Worm (Caenorhabditis elegans): ENCODE results near the gene K01D12.8.
A peak's percentile ranks its signal among the peaks of the same experiment; 100 is the strongest.

The K01D12.8 gene

DNA sequence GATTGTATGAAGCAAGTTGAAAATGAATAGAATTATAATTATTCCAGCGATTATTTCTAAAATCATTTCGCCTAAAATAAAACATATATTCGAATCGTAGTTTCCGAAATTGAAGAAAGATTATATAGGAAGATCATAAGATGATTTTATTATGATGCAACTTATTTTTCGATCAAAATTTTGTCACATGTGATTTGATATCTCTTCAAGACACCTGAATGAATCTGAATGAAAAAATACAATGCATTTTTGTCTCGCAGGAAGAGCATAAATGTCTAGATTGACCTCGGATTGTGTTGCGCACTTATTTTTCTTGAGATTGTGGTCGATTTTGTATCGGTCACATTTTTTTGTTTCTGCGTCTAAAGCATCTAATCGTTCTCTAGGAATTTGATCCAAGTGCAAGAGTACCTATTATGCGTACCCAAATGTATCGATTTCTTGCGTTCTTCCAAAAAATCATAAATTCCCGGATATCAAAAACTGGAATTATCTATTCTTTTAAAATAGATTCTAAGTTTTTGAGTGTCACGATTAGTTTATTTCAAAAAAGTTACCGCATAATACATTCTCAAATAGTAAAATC is 8.1 kb downstream of the K01D12.8 start, which contains the start of gene hrg-2:
Gene hrg-2 (minus strand): TSS at position 98 of the 586 bp plus-strand sequence.
- TF ChIP-seq hlh-26 (GFP tag; conservative IDR thresholded peaks at IDR 0.05) (no peak), lag-1 (GFP tag; IDR thresholded peaks at IDR 0.05) (no peak), ama-1 (optimal IDR thresholded peaks at IDR 0.05) (no peak), ama-1 (GFP tag; optimal IDR thresholded peaks at IDR 0.05) (no peak), F10E7.11 (tag; optimal IDR thresholded peaks at IDR 0.05) (no peak), die-1 (tag; optimal IDR thresholded peaks at IDR 0.05) (no peak), madf-10 (tag; optimal IDR thresholded peaks at IDR 0.05) (no peak), hsf-1 (GFP tag; IDR thresholded peaks at IDR 0.05) (no peak), tlf-1 (GFP tag; optimal IDR thresholded peaks at IDR 0.05) (no peak), C17E4.6 (GFP tag; IDR thresholded peaks at IDR 0.05) (no peak), ztf-28 (GFP tag; IDR thresholded peaks at IDR 0.05) (no peak), snpc-1.3 (tag; optimal IDR thresholded peaks at IDR 0.05; ENCODE audit: insufficient read depth) (no peak), lin-26 (GFP tag; IDR thresholded peaks at IDR 0.05) (no peak), ets-4 (GFP tag; optimal IDR thresholded peaks at IDR 0.05) (no peak), hlh-12 (tag; optimal IDR thresholded peaks at IDR 0.05) (no peak)

- no peak for TF ChIP-seq Y53F4B.3 (GFP tag; IDR thresholded peaks at IDR 0.05)
- no peak for TF ChIP-seq snpc-1.3 (tag; optimal IDR thresholded peaks at IDR 0.05; ENCODE audit: insufficient read depth)
- no peak for TF ChIP-seq F22D6.2 (tag; optimal IDR thresholded peaks at IDR 0.05)
- TF ChIP-seq K12H6.12 (tag; optimal IDR thresholded peaks at IDR 0.05): no peak
- no peak for TF ChIP-seq lin-35 (GFP tag; optimal IDR thresholded peaks at IDR 0.05)
- no peak for TF ChIP-seq efl-1 (GFP tag; optimal IDR thresholded peaks at IDR 0.05)
Measured at ce11 chrV:12411909-12412308, 9.5 kb downstream of the K01D12.8 start, which contains the start of gene cdr-7. Gene cdr-7 (minus strand): TSS chrV:12412113.

DNA sequence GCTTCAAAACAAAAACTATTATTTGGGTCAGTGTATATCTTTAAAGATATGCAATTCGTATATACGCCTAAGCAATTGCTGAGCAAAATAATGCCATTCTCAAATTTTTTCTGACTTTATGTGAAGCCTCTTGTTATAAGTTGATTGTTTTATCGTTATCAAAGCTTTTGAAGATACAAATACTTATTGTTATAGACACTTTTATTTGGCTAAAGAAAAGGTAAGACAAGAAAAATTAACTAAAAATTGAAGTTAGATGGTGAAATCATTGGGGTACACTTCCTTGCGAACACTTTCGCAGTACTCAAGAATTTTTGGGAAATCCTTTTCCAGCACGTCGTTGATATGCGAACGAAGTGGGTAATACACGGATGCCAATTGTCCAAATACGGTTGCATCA is 9.9 kb downstream of the K01D12.8 start:
- TF ChIP-seq ztf-22 (GFP tag; optimal IDR thresholded peaks at IDR 0.05) (no peak), repo-1 (tag; optimal IDR thresholded peaks at IDR 0.05) (no peak), B0019.2 (GFP tag; conservative IDR thresholded peaks at IDR 0.05) (no peak), dox-1 (GFP tag; IDR thresholded peaks at IDR 0.05) (no peak), tlf-1 (GFP tag; optimal IDR thresholded peaks at IDR 0.05) (no peak), mes-4 (tag; optimal IDR thresholded peaks at IDR 0.05) (no peak), cebp-1 (GFP tag; IDR thresholded peaks at IDR 0.05) (no peak), cebp-1 (tag; optimal IDR thresholded peaks at IDR 0.05) (no peak), F22D6.2 (tag; optimal IDR thresholded peaks at IDR 0.05) (no peak), C06A6.2 (GFP tag; conservative IDR thresholded peaks at IDR 0.05) (no peak), ceh-40 (GFP tag; IDR thresholded peaks at IDR 0.05) (no peak)

DNA sequence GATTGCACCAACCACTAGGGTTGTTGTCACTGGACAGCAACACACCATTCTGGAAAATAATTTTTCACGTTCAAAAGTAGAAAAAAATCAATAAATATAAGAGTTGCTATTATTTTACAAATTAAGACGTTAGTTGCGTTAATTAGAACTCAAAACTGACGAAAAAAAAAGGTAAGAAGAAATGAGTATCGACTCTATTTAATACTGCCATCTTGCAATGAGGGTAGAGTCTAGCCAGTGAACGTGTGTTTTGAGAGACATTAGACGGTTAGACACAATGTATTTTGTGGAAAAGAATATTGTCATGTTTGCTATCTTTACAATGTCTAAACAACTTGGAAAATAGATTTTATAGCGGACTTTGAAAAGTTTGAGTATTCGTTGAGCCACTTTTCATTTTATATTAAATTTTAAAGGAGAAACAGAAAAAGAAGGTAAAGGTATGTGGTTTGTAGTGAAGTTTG is 11.2 kb downstream of the K01D12.8 start, which contains the start of gene cdr-6:
Gene cdr-6 (minus strand): TSS at position 51 of the 464 bp plus-strand sequence.
- TF ChIP-seq ceh-79 (tag; optimal IDR thresholded peaks at IDR 0.05) (no peak), efl-1 (GFP tag; optimal IDR thresholded peaks at IDR 0.05) (no peak), F57A8.1 (GFP tag; optimal IDR thresholded peaks at IDR 0.05) (no peak), F52B5.7 (tag; optimal IDR thresholded peaks at IDR 0.05) (no peak), hmg-1.2 (GFP tag; IDR thresholded peaks at IDR 0.05) (peak; percentile 44; the same call in 1 of the 2 replicates), snpc-1.3 (tag; optimal IDR thresholded peaks at IDR 0.05; ENCODE audit: insufficient read depth) (no peak), K11D2.4 (GFP tag; IDR thresholded peaks at IDR 0.05) (no peak), nhr-80 (tag; optimal IDR thresholded peaks at IDR 0.05) (peak; percentile 15), dox-1 (GFP tag; IDR thresholded peaks at IDR 0.05) (no peak)

Measured in whole organism, young adult.